Worm (Caenorhabditis elegans) whole organism, L4/young adult: Measurements from ENCODE around the gene F56C9.8.

Experiments
- W03F9.2 ChIP-seq: fragments of 150-350 bp; optimal IDR thresholded peaks from 2 replicates; lab custom pipeline; 2014; ENCODE audit warnings: missing biosample characterization, missing genetic modification characterization
- him-1 ChIP-seq: sonication (generic microtip); optimal IDR thresholded peaks from 2 replicates; lab custom pipeline; 2016; ENCODE audit warnings: missing genotype, missing genetic modification reagents, missing genetic modification characterization, missing compliant biosample characterization

- TF ChIP-seq him-1 (tag; lab: Kevin White, UChicago) (no peak), W03F9.2 (no peak)
Measured at ce11 chrIII:7281179-7281578, 38.1 kb downstream of the F56C9.8 start, which contains the start of gene B0361.3.
